Fruit fly (Drosophila melanogaster): ENCODE results near the gene dnt.

Gene dnt

dm6 chr2L:19398317-19399234, 35.5 kb upstream of the dnt start, which contains the start of gene CG17544 (continued):
- TF ChIP-seq Stat92E (GFP tag; optimal IDR thresholded peaks at IDR 0.05) (no peak), fru (optimal IDR thresholded peaks at IDR 0.05) (no peak), CG30403 (GFP tag; optimal IDR thresholded peaks at IDR 0.05) (peak; percentile 66), abd-A (tag; optimal IDR thresholded peaks at IDR 0.05) (peak; percentile 97), btn (GFP tag; optimal IDR thresholded peaks at IDR 0.05) (no peak), nerfin-2 (GFP tag; IDR thresholded peaks at IDR 0.05; ENCODE audit: partially characterized antibody) (no peak), CG4360 (GFP tag; IDR thresholded peaks at IDR 0.05) (peak; percentile 30; the same call in 1 of the 2 replicates), Taf1 (GFP tag; IDR thresholded peaks at IDR 0.05) (peak; percentile 9; the same call in 1 of the 2 replicates), her (GFP tag; optimal IDR thresholded peaks at IDR 0.05) (no peak), fu2 (GFP tag; optimal IDR thresholded peaks at IDR 0.05) (peak; percentile 25), zfh2 (GFP tag; optimal IDR thresholded peaks at IDR 0.05) (peak; percentile 58), Meics (GFP tag; optimal IDR thresholded peaks at IDR 0.05) (peak; percentile 88), Gug (GFP tag; IDR thresholded peaks at IDR 0.05) (peak; percentile 39; the same call in 2 of the 4 replicates), CG17328 (GFP tag; IDR thresholded peaks at IDR 0.05) (no peak), CG34422 (GFP tag; IDR thresholded peaks at IDR 0.05) (peak; percentile 99), stwl (tag; optimal IDR thresholded peaks at IDR 0.05) (no peak), gem (tag; optimal IDR thresholded peaks at IDR 0.05) (peak; percentile 90), aop (GFP tag; IDR thresholded peaks at IDR 0.05) (0 out of 2 replicates have a peak, but pooled peaks have one; percentile 24), so (GFP tag; IDR thresholded peaks at IDR 0.05) (no peak), CG3847 (GFP tag; IDR thresholded peaks at IDR 0.05) (peak; percentile 56; the same call in 1 of the 2 replicates), Oaz (GFP tag; IDR thresholded peaks at IDR 0.05) (no peak), Gsc (GFP tag; IDR thresholded peaks at IDR 0.05) (no peak), Atf-2 (GFP tag; optimal IDR thresholded peaks at IDR 0.05) (no peak), CG6813 (GFP tag; optimal IDR thresholded peaks at IDR 0.05) (peak; percentile 81), Poxn (GFP tag; IDR thresholded peaks at IDR 0.05) (0 out of 2 replicates have a peak, but pooled peaks have one; percentile 51), ranshi (GFP tag; IDR thresholded peaks at IDR 0.05) (peak; percentile 47; the same call in 1 of the 2 replicates), CG8359 (GFP tag; optimal IDR thresholded peaks at IDR 0.05; ENCODE audit: borderline replicate concordance) (peak; percentile 71), CG13624 (GFP tag; optimal IDR thresholded peaks at IDR 0.05) (peak; percentile 18), twi (tag; optimal IDR thresholded peaks at IDR 0.05) (peak; percentile 68), mld (GFP tag; IDR thresholded peaks at IDR 0.05; ENCODE audit: partially characterized antibody) (no peak), Antp (GFP tag; optimal IDR thresholded peaks at IDR 0.05) (peak; percentile 57), dmrt99B (tag; optimal IDR thresholded peaks at IDR 0.05) (peak; percentile 86), ERR (GFP tag; optimal IDR thresholded peaks at IDR 0.05) (peak; percentile 40), CG34376 (GFP tag; optimal IDR thresholded peaks at IDR 0.05) (peak; percentile 31), lov (optimal IDR thresholded peaks at IDR 0.05) (no peak), lov (GFP tag; IDR thresholded peaks at IDR 0.05) (no peak), sima (GFP tag; optimal IDR thresholded peaks at IDR 0.05) (no peak), CG16863 (GFP tag; optimal IDR thresholded peaks at IDR 0.05) (no peak), klu (GFP tag; IDR thresholded peaks at IDR 0.05) (peak; percentile 69; the same call in 1 of the 2 replicates), CG6791 (GFP tag; IDR thresholded peaks at IDR 0.05; ENCODE audit: partially characterized antibody) (peak; percentile 32; the same call in 1 of the 3 replicates), Hr3 (GFP tag; optimal IDR thresholded peaks at IDR 0.05) (peak; percentile 86), Sry-δ (GFP tag; optimal IDR thresholded peaks at IDR 0.05) (no peak), tup (GFP tag; optimal IDR thresholded peaks at IDR 0.05) (no peak), CG15269 (tag; optimal IDR thresholded peaks at IDR 0.05) (peak; percentile 81), CG6175 (GFP tag; IDR thresholded peaks at IDR 0.05) (peak; percentile 49; the same call in 1 of the 3 replicates), wek (GFP tag; optimal IDR thresholded peaks at IDR 0.05) (no peak), CG14710 (tag; optimal IDR thresholded peaks at IDR 0.05) (peak; percentile 83), ap (GFP tag; IDR thresholded peaks at IDR 0.05) (0 out of 2 replicates have a peak, but pooled peaks have one; percentile 10)

All from whole organism, embryonic.